Worm (Caenorhabditis elegans): ENCODE measurements around the gene Y49F6B.6.

The Y49F6B.6 gene

ce11 chrII:3472817-3473216 lies at the start of gene Y49F6B.6:
Gene Y49F6B.6, plus strand, starts transcription at chrII:3473117.
- TF ChIP-seq ceh-8 (GFP tag; optimal IDR thresholded peaks at IDR 0.05), result no peak
- TF ChIP-seq zag-1 (tag; optimal IDR thresholded peaks at IDR 0.05), result no peak
- no peak for TF ChIP-seq ztf-4 (tag; optimal IDR thresholded peaks at IDR 0.05)
- no peak for TF ChIP-seq unc-30 (tag; optimal IDR thresholded peaks at IDR 0.05)
- no peak for TF ChIP-seq skn-1 (tag; optimal IDR thresholded peaks at IDR 0.05)
- no peak for TF ChIP-seq blmp-1 (tag; optimal IDR thresholded peaks at IDR 0.05)
- no peak for TF ChIP-seq unc-86 (tag; optimal IDR thresholded peaks at IDR 0.05)
- no peak for TF ChIP-seq mdl-1 (tag; optimal IDR thresholded peaks at IDR 0.05)
- TF ChIP-seq efl-1 (optimal IDR thresholded peaks at IDR 0.05), result no peak
- TF ChIP-seq efl-1 (GFP tag; optimal IDR thresholded peaks at IDR 0.05 in 1 of 2), result no peak
- TF ChIP-seq elt-2 (tag; optimal IDR thresholded peaks at IDR 0.05), result no peak
- no peak for TF ChIP-seq ceh-88 (GFP tag; IDR thresholded peaks at IDR 0.05)
- no peak for TF ChIP-seq ceh-63 (GFP tag; optimal IDR thresholded peaks at IDR 0.05)
- TF ChIP-seq efl-3 (GFP tag; optimal IDR thresholded peaks at IDR 0.05), result no peak
- no peak for TF ChIP-seq unc-130 (tag; optimal IDR thresholded peaks at IDR 0.05)
- no peak for TF ChIP-seq lin-13 (GFP tag; optimal IDR thresholded peaks at IDR 0.05)
- no peak for TF ChIP-seq nhr-77 (tag; optimal IDR thresholded peaks at IDR 0.05)

ce11 chrII:3425433-3425832 lies 47.5 kb upstream of the Y49F6B.6 start, which contains the start of gene nep-11:
Gene nep-11, minus strand, starts transcription at chrII:3425533.
- no peak for TF ChIP-seq lsy-2 (tag; optimal IDR thresholded peaks at IDR 0.05)
- TF ChIP-seq zag-1 (tag; optimal IDR thresholded peaks at IDR 0.05), result no peak
- no peak for TF ChIP-seq hlh-17 (GFP tag; optimal IDR thresholded peaks at IDR 0.05; ENCODE audit: borderline replicate concordance)
- TF ChIP-seq jun-1 (tag; optimal IDR thresholded peaks at IDR 0.05), result no peak
- no peak for TF ChIP-seq mdl-1 (tag; optimal IDR thresholded peaks at IDR 0.05)
- no peak for TF ChIP-seq sox-4 (tag; optimal IDR thresholded peaks at IDR 0.05)
- TF ChIP-seq fkh-10 (GFP tag; optimal IDR thresholded peaks at IDR 0.05), result no peak
- no peak for TF ChIP-seq ama-1 (optimal IDR thresholded peaks at IDR 0.05)

ce11 chrII:3428158-3428704 lies 44.7 kb upstream of the Y49F6B.6 start:
- no peak for TF ChIP-seq ceh-8 (GFP tag; optimal IDR thresholded peaks at IDR 0.05)
- TF ChIP-seq ztf-4 (tag; optimal IDR thresholded peaks at IDR 0.05), result no peak
- peak; percentile 32 for TF ChIP-seq unc-86 (tag; optimal IDR thresholded peaks at IDR 0.05)
- no peak for TF ChIP-seq irx-1 (tag; optimal IDR thresholded peaks at IDR 0.05)
- no peak for TF ChIP-seq lin-39 (tag; optimal IDR thresholded peaks at IDR 0.05)
- TF ChIP-seq mef-2 (tag; optimal IDR thresholded peaks at IDR 0.05), result no peak
- TF ChIP-seq lin-14 (GFP tag; optimal IDR thresholded peaks at IDR 0.05), result peak; percentile 88
- TF ChIP-seq ets-5 (GFP tag; IDR thresholded peaks at IDR 0.05), result no peak
- TF ChIP-seq nhr-237 (tag; optimal IDR thresholded peaks at IDR 0.05), result no peak
- TF ChIP-seq ceh-82 (tag; optimal IDR thresholded peaks at IDR 0.05), result peak in 1 of 3 experiments; percentile 46
- TF ChIP-seq Y116A8C.19 (tag; optimal IDR thresholded peaks at IDR 0.05; ENCODE audit: borderline replicate concordance), result no peak
- no peak for TF ChIP-seq alr-1 (tag; optimal IDR thresholded peaks at IDR 0.05; ENCODE audit: borderline replicate concordance)
- TF ChIP-seq unc-30 (tag; optimal IDR thresholded peaks at IDR 0.05), result no peak
- TF ChIP-seq C34B4.2 (tag; optimal IDR thresholded peaks at IDR 0.05), result no peak
- TF ChIP-seq elt-3 (tag; optimal IDR thresholded peaks at IDR 0.05), result no peak
- TF ChIP-seq nhr-77 (tag; optimal IDR thresholded peaks at IDR 0.05), result no peak
- no peak for TF ChIP-seq egl-27 (tag; optimal IDR thresholded peaks at IDR 0.05)
- TF ChIP-seq hpl-2 (GFP tag; optimal IDR thresholded peaks at IDR 0.05), result no peak
- TF ChIP-seq sox-4 (tag; optimal IDR thresholded peaks at IDR 0.05), result no peak
- TF ChIP-seq mep-1 (tag; optimal IDR thresholded peaks at IDR 0.05), result peak; percentile 17
- TF ChIP-seq grh-1 (GFP tag; IDR thresholded peaks at IDR 0.05), result no peak
- no peak for TF ChIP-seq jun-1 (tag; optimal IDR thresholded peaks at IDR 0.05)
- no peak for TF ChIP-seq lin-13 (GFP tag; optimal IDR thresholded peaks at IDR 0.05)
- no peak for TF ChIP-seq rnt-1 (tag; optimal IDR thresholded peaks at IDR 0.05)
- TF ChIP-seq pax-3 (tag; optimal IDR thresholded peaks at IDR 0.05), result no peak
- TF ChIP-seq tbx-2 (tag; optimal IDR thresholded peaks at IDR 0.05), result no peak
- TF ChIP-seq ztf-11 (tag; optimal IDR thresholded peaks at IDR 0.05), result no peak
- TF ChIP-seq snu-23 (GFP tag; optimal IDR thresholded peaks at IDR 0.05), result no peak
- TF ChIP-seq ceh-63 (GFP tag; optimal IDR thresholded peaks at IDR 0.05), result no peak
- no peak for TF ChIP-seq nhr-85 (tag)
- no peak for TF ChIP-seq C16A3.4 (tag; optimal IDR thresholded peaks at IDR 0.05)
- TF ChIP-seq lin-35 (GFP tag; optimal IDR thresholded peaks at IDR 0.05), result peak in 1 of 2 experiments; percentile 9
- no peak for TF ChIP-seq F16B12.6 (tag; optimal IDR thresholded peaks at IDR 0.05)
- no peak for TF ChIP-seq C04F5.9 (tag; optimal IDR thresholded peaks at IDR 0.05)
- peak; percentile 47 for TF ChIP-seq isw-1 (GFP tag; IDR thresholded peaks at IDR 0.05)

Data from whole organism, L1 larva.